Fruit fly (Drosophila melanogaster): ENCODE results near the gene Cpr64Ac.

DNA sequence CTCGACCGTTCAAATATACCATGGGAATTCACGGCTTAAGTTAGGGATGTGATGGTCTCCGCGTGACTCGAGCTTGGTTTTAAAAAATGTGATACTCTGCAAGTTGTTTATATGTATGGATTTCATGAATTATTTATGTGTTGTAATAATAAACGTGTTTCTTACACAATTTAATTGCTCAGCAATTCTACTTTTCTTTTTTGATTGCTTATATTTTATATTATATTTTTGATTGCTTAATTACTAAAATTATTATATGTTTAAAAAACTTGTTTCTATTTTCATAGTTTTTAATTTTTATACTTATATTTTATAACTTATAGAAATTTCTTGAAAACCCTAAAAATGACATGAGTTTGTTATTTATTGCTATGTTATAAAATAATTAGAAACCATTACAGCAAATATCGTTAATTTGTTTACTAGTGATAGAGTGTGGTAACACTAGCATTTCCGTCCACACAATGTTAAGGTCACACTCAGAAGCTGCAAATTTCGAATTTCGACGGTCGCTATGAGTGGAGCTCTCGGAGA, 41.7 kb upstream of the Cpr64Ac start, which contains the start of the genes ago and CG1265:
- TF ChIP-seq CTCF (optimal IDR thresholded peaks at IDR 0.05) (no peak), CG8478 (optimal IDR thresholded peaks at IDR 0.05) (no peak)
